Worm (Caenorhabditis elegans) whole organism, L4 larva: ENCODE measurements around the gene sap-49.

Experiments
- ama-1 ChIP-seq: fragments of 150-350 bp; optimal IDR thresholded peaks from 2 replicates; lab custom pipeline; 2014; ENCODE audit warnings: inconsistent platforms, mixed read lengths
- arid-1 ChIP-seq: fragments of 200-800 bp; sonication (Bioruptor generic); conservative IDR thresholded peaks from 2 replicates; pipeline ENCODE4 v1.3.6; 2022; ENCODE audit warnings: missing genetic modification reagents, missing genetic modification characterization, missing compliant biosample characterization
- cey-2 ChIP-seq: sonication (generic microtip); optimal IDR thresholded peaks from 3 replicates; lab custom pipeline; 2017; ENCODE audit warnings: missing genetic modification characterization, mild to moderate bottlenecking, missing compliant biosample characterization, antibody characterized with exemption, borderline replicate concordance; ENCODE audit not compliant: insufficient read depth
- mes-2 ChIP-seq: sonication (generic microtip); optimal IDR thresholded peaks from 2 replicates; lab custom pipeline; 2016; ENCODE audit warnings: missing genotype, mild to moderate bottlenecking, missing genetic modification characterization, missing compliant biosample characterization; ENCODE audit not compliant: poor library complexity, severe bottlenecking
- nhr-10 ChIP-seq: fragments of 150-350 bp; optimal IDR thresholded peaks from 2 replicates; lab custom pipeline; 2014; ENCODE audit warnings: missing biosample characterization, missing genetic modification characterization
- skn-1 ChIP-seq: fragments of 150-350 bp; optimal IDR thresholded peaks from 2 replicates; lab custom pipeline; 2014; ENCODE audit warnings: missing biosample characterization, missing genetic modification characterization
- zip-11 ChIP-seq: fragments of 200-800 bp; sonication (Bioruptor generic); IDR thresholded peaks from 2 replicates; pipeline ENCODE4 v1.3.6; 2022; ENCODE audit warnings: missing genetic modification characterization, missing compliant biosample characterization

DNA sequence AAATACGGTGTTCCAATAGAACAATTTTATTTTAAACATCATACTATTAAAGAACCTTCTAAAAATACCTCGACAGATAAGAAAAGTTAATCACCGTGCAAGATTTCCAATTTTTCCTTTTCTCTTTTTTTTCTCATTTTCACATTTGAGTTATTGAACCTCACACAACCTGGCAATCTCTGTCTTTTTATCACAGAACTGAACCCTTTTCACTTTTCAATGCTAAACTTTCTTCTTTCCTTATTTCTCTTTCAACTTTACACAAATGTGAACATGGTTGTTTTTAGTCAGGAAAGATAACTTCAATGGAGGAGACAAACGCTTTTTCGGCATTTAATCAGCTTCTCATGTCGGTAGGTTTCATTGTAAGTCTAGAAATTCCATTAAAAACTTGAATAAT lies 17.3 kb upstream of the sap-49 start, which contains the start of gene T05H10.4:
- TF ChIP-seq cey-2 (tag; lab: Kevin White, UChicago) (no peak), nhr-10 (tag; lab: Kevin White, UChicago) (no peak), arid-1 (GFP tag; lab: Robert Waterston, UW) (no peak), zip-11 (GFP tag; lab: Robert Waterston, UW) (no peak), skn-1 (tag; lab: Kevin White, UChicago) (no peak), mes-2 (tag; lab: Kevin White, UChicago) (no peak), ama-1 (lab: Kevin White, UChicago) (no peak)
